ENCODE assay signal across 2 fruit fly cellular contexts in genomic region chr3R:17003468-17003867, dm6.
TF ChIP-seq lines count a peak whose summit lies in the region.

No protein-coding gene starts in this region.

TF ChIP-seq in whole organism, prepupa, 60 proteins besides CTCF, POLR2A, EP300 and RAD21:
- TF ChIP-seq svp (GFP tag; lab: Kevin White, UChicago), result peak; percentile 39
- no peak for TF ChIP-seq CG32006 (GFP tag; optimal IDR thresholded peaks at IDR 0.05; lab: Kevin White, UChicago)

TF ChIP-seq in whole organism, wandering third instar larva, 38 proteins besides CTCF, POLR2A, EP300 and RAD21:
- TF ChIP-seq brk (GFP tag; optimal IDR thresholded peaks at IDR 0.05; lab: Kevin White, UChicago) (no peak), dsf (GFP tag; optimal IDR thresholded peaks at IDR 0.05; lab: Kevin White, UChicago; ENCODE audit: borderline replicate concordance) (no peak), Jra (GFP tag; optimal IDR thresholded peaks at IDR 0.05; lab: Kevin White, UChicago) (no peak), Rel (GFP tag; optimal IDR thresholded peaks at IDR 0.05; lab: Kevin White, UChicago) (no peak), Rel (tag; optimal IDR thresholded peaks at IDR 0.05; lab: Kevin White, UChicago) (peak; percentile 90), dl (GFP tag; optimal IDR thresholded peaks at IDR 0.05; lab: Kevin White, UChicago; ENCODE audit: insufficient read depth in 1 of 2, partially characterized antibody in 2 of 2) (no peak), Myc (optimal IDR thresholded peaks at IDR 0.05; lab: Kevin White, UChicago) (no peak)
